Worm (Caenorhabditis elegans) whole organism, late embryonic: ENCODE measurements around the gene srbc-65.

ENCODE experiments used
- T23F11.4 ChIP-seq: fragments of 200-800 bp; sonication (Bioruptor generic); optimal IDR thresholded peaks from 2 replicates; lab custom pipeline; 2018; ENCODE audit warnings: mild to moderate bottlenecking, missing genetic modification characterization, missing compliant biosample characterization
- Y22D7AL.16 ChIP-seq: sonication (generic microtip); optimal IDR thresholded peaks from 2 replicates; lab custom pipeline; 2016; ENCODE audit warnings: missing genetic modification characterization, missing compliant biosample characterization
- ama-1 ChIP-seq: fragments of 150-350 bp; optimal IDR thresholded peaks from 2 replicates; lab custom pipeline; 2014
- ceh-31 ChIP-seq: sonication (generic microtip); optimal IDR thresholded peaks from 2 replicates; lab custom pipeline; 2016; ENCODE audit warnings: missing genetic modification characterization, missing compliant biosample characterization
- ceh-6 ChIP-seq: fragments of 200-800 bp; sonication (Bioruptor generic); optimal IDR thresholded peaks from 2 replicates; lab custom pipeline; 2018; ENCODE audit warnings: mild to moderate bottlenecking, missing genetic modification characterization, missing compliant biosample characterization
- lim-6 ChIP-seq: sonication (generic microtip); optimal IDR thresholded peaks from 2 replicates; lab custom pipeline; 2016; ENCODE audit warnings: missing genetic modification characterization, missing compliant biosample characterization
- lin-11 ChIP-seq: fragments of 200-800 bp; sonication (Bioruptor generic); optimal IDR thresholded peaks from 2 replicates; lab custom pipeline; 2018; ENCODE audit warnings: mild to moderate bottlenecking, missing genetic modification characterization, missing compliant biosample characterization
- nfya-1 ChIP-seq: sonication (generic microtip); optimal IDR thresholded peaks from 2 replicates; lab custom pipeline; 2017; ENCODE audit warnings: missing genetic modification characterization, mild to moderate bottlenecking, missing compliant biosample characterization, antibody characterized with exemption, moderate library complexity
- pat-9 ChIP-seq: fragments of 200-800 bp; sonication (Bioruptor generic); optimal IDR thresholded peaks from 2 replicates; lab custom pipeline; 2018; ENCODE audit warnings: mild to moderate bottlenecking, missing genetic modification characterization, moderate library complexity, missing compliant biosample characterization
- pros-1 ChIP-seq: fragments of 150-350 bp; optimal IDR thresholded peaks from 2 replicates; lab custom pipeline; 2014; ENCODE audit warnings: missing biosample characterization, missing genetic modification reagents, missing genetic modification characterization
- sox-4 ChIP-seq: sonication (generic microtip); optimal IDR thresholded peaks from 2 replicates; lab custom pipeline; 2017; ENCODE audit warnings: mild to moderate bottlenecking, missing genetic modification characterization, inconsistent platforms, missing compliant biosample characterization
- unc-3 ChIP-seq, 2 experiments: fragments of 200-800 bp in 1 of 2; sonication (Bioruptor generic) in 1 of 2; sonication (generic microtip) in 1 of 2; conservative IDR thresholded peaks in 1 of 2; optimal IDR thresholded peaks in 1 of 2; 2 replicates each; pipeline versions ENCODE4 v1.3.6 to Lab custom; 2016 to 2022; ENCODE audit warnings: missing compliant biosample characterization in 2 of 2, missing genetic modification characterization in 2 of 2, missing genetic modification reagents in 1 of 2
- unc-86 ChIP-seq: sonication (generic microtip); optimal IDR thresholded peaks from 2 replicates; lab custom pipeline; 2016; ENCODE audit warnings: missing genetic modification characterization, missing compliant biosample characterization

The srbc-65 gene

ce11 chrV:16599835-16600234 is 49.1 kb downstream of the srbc-65 start:
- TF ChIP-seq sox-4 (tag; lab: Kevin White, UChicago) (no peak), nfya-1 (peak; percentile 64)

ce11 chrV:16600623-16601022 is 49.8 kb downstream of the srbc-65 start, which contains the start of gene T03E6.9:
TSS of gene T03E6.9 (minus strand) at chrV:16600723.
- TF ChIP-seq ama-1 (lab: Kevin White, UChicago) (no peak), ceh-6 (GFP tag; lab: Kevin White, UChicago) (no peak), lim-6 (tag; lab: Kevin White, UChicago) (no peak), pros-1 (tag; lab: Kevin White, UChicago) (no peak), unc-86 (tag; lab: Kevin White, UChicago) (no peak), Y22D7AL.16 (tag; lab: Kevin White, UChicago) (no peak), T23F11.4 (GFP tag; lab: Kevin White, UChicago) (no peak), pat-9 (tag; lab: Kevin White, UChicago) (no peak), ceh-31 (no peak), lin-11 (tag; lab: Kevin White, UChicago) (no peak), unc-3 (GFP tag; conservative IDR thresholded peaks at IDR 0.05; lab: Robert Waterston, UW) (no peak), unc-3 (tag; optimal IDR thresholded peaks at IDR 0.05; lab: Kevin White, UChicago) (no peak)
